Fruit fly (Drosophila melanogaster): Measurements from ENCODE around the gene feo.

DNA sequence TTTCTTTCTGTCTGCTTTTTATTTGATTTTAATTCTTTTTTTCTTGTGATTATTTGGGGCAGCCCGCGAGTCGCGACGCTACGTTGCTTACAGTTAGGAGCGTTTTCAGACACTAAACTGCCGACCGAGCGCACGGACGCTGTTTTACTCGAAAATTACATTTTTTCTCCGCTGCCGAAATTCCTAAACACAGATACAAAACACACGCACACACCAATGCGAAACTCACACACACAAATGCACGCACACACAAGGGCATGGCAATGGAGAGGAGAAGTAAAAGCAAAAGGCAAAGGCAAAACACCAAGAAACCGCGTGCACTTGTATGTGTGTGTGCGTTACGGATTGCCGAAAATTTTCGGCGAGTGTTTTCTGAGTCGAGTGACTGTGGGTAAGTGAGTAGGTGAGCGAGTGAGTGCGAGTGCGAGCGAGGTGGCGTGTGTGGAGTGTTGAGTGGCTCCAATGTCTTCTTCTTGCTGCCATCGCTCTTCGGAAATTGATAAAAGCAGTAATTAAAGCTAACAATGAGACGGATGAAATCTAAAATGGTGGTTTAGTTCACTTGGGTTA is 39.1 kb downstream of the feo start:
- no peak for TF ChIP-seq Eip93F (GFP tag; optimal IDR thresholded peaks at IDR 0.05)
- no peak for TF ChIP-seq cyc (GFP tag; optimal IDR thresholded peaks at IDR 0.05)
- TF ChIP-seq Sox14 (GFP tag; optimal IDR thresholded peaks at IDR 0.05) = no peak
- no peak for TF ChIP-seq Hr39 (GFP tag; optimal IDR thresholded peaks at IDR 0.05)
- no peak for TF ChIP-seq Gug (GFP tag; IDR thresholded peaks at IDR 0.05)
- TF ChIP-seq CG11762 (GFP tag; optimal IDR thresholded peaks at IDR 0.05; ENCODE audit: insufficient read depth) = no peak
- no peak for TF ChIP-seq CG11294 (GFP tag; IDR thresholded peaks at IDR 0.05)
- TF ChIP-seq eg (GFP tag; IDR thresholded peaks at IDR 0.05) = 0 out of 3 replicates have a peak, but pooled peaks have one; percentile 19
- TF ChIP-seq acj6 (GFP tag; optimal IDR thresholded peaks at IDR 0.05) = no peak
- peak; percentile 55 for TF ChIP-seq Eip78C (GFP tag)

All from whole organism, prepupa.